Fruit fly (Drosophila melanogaster): ENCODE measurements around the gene CG33322.
A peak's percentile ranks its signal among the peaks of the same experiment; 100 is the strongest.

Gene CG33322

dm6 chr2L:20811039-20811652, 4.9 kb downstream of the CG33322 start (continued):
- TF ChIP-seq CG17568 (GFP tag; optimal IDR thresholded peaks at IDR 0.05) = peak; percentile 34
- TF ChIP-seq CG15011 (GFP tag; optimal IDR thresholded peaks at IDR 0.05) = no peak
- no peak for TF ChIP-seq crp (GFP tag; optimal IDR thresholded peaks at IDR 0.05)
- TF ChIP-seq CG13296 (GFP tag; optimal IDR thresholded peaks at IDR 0.05) = peak; percentile 68
- no peak for TF ChIP-seq CG11560 (tag; IDR thresholded peaks at IDR 0.05)
- TF ChIP-seq CG1602 (GFP tag; optimal IDR thresholded peaks at IDR 0.05) = peak; percentile 21
- peak; percentile 33; the same call in 1 of the 2 replicates for TF ChIP-seq CG4730 (GFP tag; IDR thresholded peaks at IDR 0.05)
- TF ChIP-seq BtbVII (GFP tag; optimal IDR thresholded peaks at IDR 0.05) = peak; percentile 46
- TF ChIP-seq D19A (tag; optimal IDR thresholded peaks at IDR 0.05) = peak; percentile 68
- TF ChIP-seq tna (GFP tag; IDR thresholded peaks at IDR 0.05; ENCODE audit: partially characterized antibody) = no peak
- TF ChIP-seq CG17359 (tag; optimal IDR thresholded peaks at IDR 0.05) = peak; percentile 74
- TF ChIP-seq HHEX (GFP tag; optimal IDR thresholded peaks at IDR 0.05) = peak; percentile 19
- peak; percentile 50; the same call in 1 of the 3 replicates for TF ChIP-seq dysf (GFP tag; IDR thresholded peaks at IDR 0.05)
- peak; percentile 9 for TF ChIP-seq Camta (GFP tag; optimal IDR thresholded peaks at IDR 0.05)
- peak; percentile 31; the same call in 1 of the 2 replicates for TF ChIP-seq dimm (GFP tag; IDR thresholded peaks at IDR 0.05)
- TF ChIP-seq emc (GFP tag; optimal IDR thresholded peaks at IDR 0.05) = no peak
- no peak for TF ChIP-seq vfl (GFP tag; optimal IDR thresholded peaks at IDR 0.05)
- peak; percentile 80 for TF ChIP-seq CG15269 (tag; optimal IDR thresholded peaks at IDR 0.05)
- 0 out of 2 replicates have a peak, but pooled peaks have one; percentile 16 for TF ChIP-seq CG9215 (GFP tag; IDR thresholded peaks at IDR 0.05)
- TF ChIP-seq gt (GFP tag; IDR thresholded peaks at IDR 0.05) = no peak
- TF ChIP-seq Drgx (GFP tag; IDR thresholded peaks at IDR 0.05) = peak; percentile 87
- no peak for TF ChIP-seq CG5953 (GFP tag; IDR thresholded peaks at IDR 0.05)
- no peak for TF ChIP-seq CHES-1-like (GFP tag; optimal IDR thresholded peaks at IDR 0.05)
- TF ChIP-seq CG14050 (GFP tag; IDR thresholded peaks at IDR 0.05) = peak; percentile 49
- TF ChIP-seq CG11398 (GFP tag; optimal IDR thresholded peaks at IDR 0.05) = no peak
- no peak for TF ChIP-seq her (GFP tag; optimal IDR thresholded peaks at IDR 0.05)
- TF ChIP-seq Oli (tag; optimal IDR thresholded peaks at IDR 0.05) = peak; percentile 43
- peak; percentile 13 for TF ChIP-seq CG15514 (GFP tag; optimal IDR thresholded peaks at IDR 0.05)
- no peak for TF ChIP-seq CG16813 (GFP tag; IDR thresholded peaks at IDR 0.05; ENCODE audit: partially characterized antibody)
- peak; percentile 44; the same call in 1 of the 2 replicates for TF ChIP-seq ttk (GFP tag; IDR thresholded peaks at IDR 0.05)
- TF ChIP-seq p53 (GFP tag; optimal IDR thresholded peaks at IDR 0.05) = no peak
- peak; percentile 39; the same call in 1 of the 3 replicates for TF ChIP-seq CG7357 (GFP tag; IDR thresholded peaks at IDR 0.05)
- TF ChIP-seq CG9932 (GFP tag; IDR thresholded peaks at IDR 0.05) = no peak; the same call in 1 of the 2 replicates
- TF ChIP-seq crol (GFP tag; IDR thresholded peaks at IDR 0.05) = peak; percentile 82
- peak; percentile 45 for TF ChIP-seq CG12219 (GFP tag; optimal IDR thresholded peaks at IDR 0.05)
- TF ChIP-seq Hr78 (GFP tag; optimal IDR thresholded peaks at IDR 0.05) = peak in 1 of 2 experiments; percentile 50
- peak; percentile 18 for TF ChIP-seq CG15601 (tag; optimal IDR thresholded peaks at IDR 0.05)
- no peak for TF ChIP-seq CG17328 (GFP tag; IDR thresholded peaks at IDR 0.05)
- TF ChIP-seq CG1792 (GFP tag; optimal IDR thresholded peaks at IDR 0.05) = no peak
- peak; percentile 59 for TF ChIP-seq CG11504 (tag; optimal IDR thresholded peaks at IDR 0.05)
- TF ChIP-seq pzg (GFP tag; optimal IDR thresholded peaks at IDR 0.05) = no peak
- TF ChIP-seq croc (GFP tag; conservative IDR thresholded peaks at IDR 0.05) = no peak
- TF ChIP-seq Oaz (GFP tag; IDR thresholded peaks at IDR 0.05) = peak; percentile 48
- TF ChIP-seq CG3995 (GFP tag; optimal IDR thresholded peaks at IDR 0.05) = no peak
- TF ChIP-seq Hmr (GFP tag; optimal IDR thresholded peaks at IDR 0.05) = peak; percentile 42
- no peak for TF ChIP-seq CG9727 (GFP tag; optimal IDR thresholded peaks at IDR 0.05)
- no peak for TF ChIP-seq CG14965 (GFP tag; optimal IDR thresholded peaks at IDR 0.05; ENCODE audit: borderline replicate concordance)
- no peak for TF ChIP-seq corto (GFP tag; optimal IDR thresholded peaks at IDR 0.05)
- peak in 1 of 2 experiments; percentile 68 for TF ChIP-seq eve (GFP tag; optimal IDR thresholded peaks at IDR 0.05)

All from whole organism, embryonic.